Worm (Caenorhabditis elegans) whole organism, dauer: ENCODE results near the gene C10A4.10.
"Not testable (repeated sequence)": the region's sequence is repeated elsewhere in the genome, so short reads cannot be mapped to it uniquely, and the experiment has no call there.

ENCODE experiments used
- unc-62 ChIP-seq: sonication (generic microtip); optimal IDR thresholded peaks from 2 replicates; lab custom pipeline; 2017; ENCODE audit warnings: missing biosample characterization, missing genetic modification reagents, missing genetic modification characterization

The C10A4.10 gene

ce11 chrX:7398584-7398983 is at the start of gene C10A4.10:
TSS of gene C10A4.10 (plus strand) at chrX:7398884.
- no peak for TF ChIP-seq unc-62 (GFP tag; lab: Kevin White, UChicago)

DNA sequence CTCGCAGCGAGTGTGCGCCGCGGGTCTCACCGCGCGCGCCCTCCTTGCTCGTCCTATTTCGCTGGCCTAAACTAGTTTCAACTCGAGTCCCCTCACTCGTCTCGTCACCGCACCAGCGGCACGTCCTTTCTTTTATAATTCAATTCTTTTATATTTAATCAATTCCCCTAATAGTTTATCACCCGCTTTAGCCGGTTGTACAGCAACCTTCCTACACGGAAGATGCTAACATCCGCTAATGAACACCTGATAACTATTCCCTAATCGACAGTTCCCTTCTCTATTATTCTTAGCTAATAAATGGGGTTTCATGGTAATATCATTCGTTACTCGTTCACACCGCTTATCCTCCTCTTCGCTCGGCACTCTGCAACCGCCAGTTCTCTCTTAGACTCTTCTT is 33.4 kb upstream of the C10A4.10 start, which contains the start of gene C56G3.2:
C56G3.2 (plus strand) TSS at position 301 of the 400 bp plus-strand sequence.
- not testable (repeated sequence) for TF ChIP-seq unc-62 (GFP tag; lab: Kevin White, UChicago)

- no peak for TF ChIP-seq unc-62 (GFP tag; lab: Kevin White, UChicago)
Measured at ce11 chrX:7369770-7370169, 28.9 kb upstream of the C10A4.10 start.

- TF ChIP-seq unc-62 (GFP tag; lab: Kevin White, UChicago): no peak
Measured at ce11 chrX:7371945-7372344, 26.7 kb upstream of the C10A4.10 start.

- no peak for TF ChIP-seq unc-62 (GFP tag; lab: Kevin White, UChicago)
Measured at ce11 chrX:7376941-7377340, 21.7 kb upstream of the C10A4.10 start, which contains the start of gene npr-8. TSS of gene npr-8 (plus strand) at chrX:7377302.

DNA sequence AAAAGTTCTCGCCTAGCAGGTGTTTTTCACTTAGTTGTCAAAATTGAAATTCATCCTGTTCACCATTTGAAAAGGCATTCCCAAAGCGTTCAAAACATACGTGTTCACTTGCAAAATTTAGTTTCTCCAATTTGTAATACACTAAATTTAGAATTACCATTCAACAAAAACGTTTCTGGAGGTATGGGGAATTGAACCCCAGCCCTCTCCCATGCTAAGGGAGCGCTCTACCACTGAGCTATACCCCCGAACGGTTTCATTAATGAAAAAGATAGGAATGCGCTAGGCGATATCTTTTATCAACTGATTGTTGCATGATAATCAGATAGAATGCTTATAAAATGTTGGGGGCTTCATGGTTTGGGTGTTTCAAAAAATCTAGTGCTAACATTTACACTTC is 20.1 kb upstream of the C10A4.10 start:
- no peak for TF ChIP-seq unc-62 (GFP tag; lab: Kevin White, UChicago)

ce11 chrX:7390270-7390669 is 8.4 kb upstream of the C10A4.10 start, which contains the start of gene C10A4.6:
TSS of gene C10A4.6 (plus strand) at chrX:7390570.
- TF ChIP-seq unc-62 (GFP tag; lab: Kevin White, UChicago): no peak

DNA sequence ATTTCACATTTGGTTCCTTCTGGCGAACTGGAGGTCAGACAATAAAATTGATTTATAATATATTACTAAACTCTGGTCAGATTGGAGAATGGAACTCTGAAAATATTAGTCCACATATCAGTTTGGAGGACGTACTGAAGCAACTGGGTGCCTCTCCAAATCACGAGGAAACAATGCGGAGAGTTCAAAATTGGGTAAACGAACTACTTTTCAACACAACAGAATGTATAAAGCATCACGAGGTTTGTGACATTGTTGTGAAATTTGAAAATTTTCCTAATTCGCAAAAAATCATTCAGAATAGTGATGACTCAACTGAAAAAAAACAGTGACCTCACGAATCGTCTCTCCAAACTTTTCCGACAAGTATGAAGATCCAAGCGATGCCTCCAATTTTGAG is 5.5 kb upstream of the C10A4.10 start, which contains the start of gene gad-2:
gad-2 (plus strand) TSS at position 301 of the 400 bp plus-strand sequence.
- no peak for TF ChIP-seq unc-62 (GFP tag; lab: Kevin White, UChicago)

- TF ChIP-seq unc-62 (GFP tag; lab: Kevin White, UChicago): no peak
Measured at ce11 chrX:7397935-7398334, 749 bp upstream of the C10A4.10 start, which contains the start of gene C10A4.13. TSS of gene C10A4.13 (minus strand) at chrX:7398035.

- TF ChIP-seq unc-62 (GFP tag; lab: Kevin White, UChicago): no peak
Measured at ce11 chrX:7400788-7401187, 2.1 kb downstream of the C10A4.10 start, which contains the start of gene C10A4.4. TSS of gene C10A4.4 (plus strand) at chrX:7401088.

DNA sequence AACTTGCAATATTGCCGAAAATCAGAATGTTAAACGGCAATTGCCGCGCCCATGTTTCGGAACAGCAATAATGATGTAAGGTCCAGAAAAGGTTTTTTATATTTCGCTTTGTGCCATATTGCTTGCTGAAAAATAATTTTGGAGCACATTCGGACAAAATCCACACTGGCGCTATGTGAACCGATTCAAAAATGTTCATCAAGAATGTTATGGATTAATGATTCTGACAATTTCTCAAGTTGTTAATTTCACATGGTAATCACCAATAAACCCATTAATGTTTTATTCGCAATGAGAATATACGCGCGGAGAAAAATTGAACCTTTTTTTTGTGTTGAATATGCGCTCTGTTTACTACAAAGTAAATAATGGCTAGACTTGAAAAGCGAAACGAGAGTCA is 5.9 kb downstream of the C10A4.10 start:
- TF ChIP-seq unc-62 (GFP tag; lab: Kevin White, UChicago): no peak

DNA sequence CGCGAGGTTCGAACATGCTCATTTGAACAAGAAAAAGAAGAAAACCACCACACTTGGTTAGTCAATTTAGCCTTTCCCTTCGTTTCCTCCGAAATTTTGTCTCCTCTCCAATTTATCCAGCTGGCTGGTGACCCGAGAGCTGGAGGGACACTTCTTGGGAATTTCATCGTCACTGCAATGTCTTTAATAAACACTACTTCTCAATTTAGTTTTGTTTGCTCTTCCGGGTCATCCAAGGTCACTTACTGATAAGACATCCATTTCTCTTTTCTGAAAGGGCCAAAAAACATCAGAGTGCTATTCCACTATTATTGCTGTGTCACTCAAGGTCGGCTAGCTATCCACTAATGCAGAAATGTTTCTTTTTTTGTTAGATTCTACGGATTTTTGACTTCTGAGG is 6.7 kb downstream of the C10A4.10 start, which contains the start of gene C10A4.3:
C10A4.3 (plus strand) TSS at position 301 of the 400 bp plus-strand sequence.
- TF ChIP-seq unc-62 (GFP tag; lab: Kevin White, UChicago): no peak

- no peak for TF ChIP-seq unc-62 (GFP tag; lab: Kevin White, UChicago)
Measured at ce11 chrX:7407749-7408148, 9.1 kb downstream of the C10A4.10 start.

DNA sequence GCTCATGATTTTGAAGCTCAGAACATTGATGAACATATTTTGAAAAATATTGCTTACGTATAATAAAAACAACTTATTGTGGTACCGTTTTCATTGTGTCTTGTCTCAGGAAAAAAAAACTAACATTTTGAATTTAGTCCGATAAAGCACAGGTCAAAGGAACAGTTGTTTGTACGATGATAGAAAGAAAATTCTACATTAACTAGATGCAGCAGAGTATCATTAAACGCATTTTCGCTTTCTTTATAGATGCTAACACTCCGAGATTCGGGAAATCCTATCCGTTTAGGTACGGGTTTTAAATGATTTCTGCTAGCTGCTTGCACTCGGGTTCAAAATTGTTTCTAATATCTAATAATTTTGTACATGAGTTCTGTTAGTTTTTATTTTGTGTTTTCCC is 10.3 kb downstream of the C10A4.10 start:
- TF ChIP-seq unc-62 (GFP tag; lab: Kevin White, UChicago): no peak

DNA sequence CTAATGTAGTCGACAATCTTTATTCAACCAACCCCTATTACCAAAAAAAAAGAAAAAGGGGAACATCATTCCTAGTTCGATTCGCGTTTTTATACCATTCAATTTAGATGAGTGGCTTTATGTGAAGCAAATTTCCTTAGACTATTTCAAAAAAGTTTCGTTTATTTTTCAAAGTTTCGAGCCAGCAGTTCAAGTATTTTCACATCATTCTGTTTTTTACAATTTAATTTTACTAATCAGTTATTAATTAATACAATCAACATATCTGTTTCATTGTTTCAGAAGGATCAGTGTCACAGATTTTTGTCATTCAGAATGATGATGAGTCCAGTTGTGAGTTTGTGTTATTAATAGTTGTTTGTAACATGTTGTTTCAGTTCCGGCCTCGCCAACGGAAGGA is 11.3 kb downstream of the C10A4.10 start, which contains the start of gene C10A4.2:
C10A4.2 (plus strand) TSS at position 301 of the 400 bp plus-strand sequence.
- TF ChIP-seq unc-62 (GFP tag; lab: Kevin White, UChicago): no peak

DNA sequence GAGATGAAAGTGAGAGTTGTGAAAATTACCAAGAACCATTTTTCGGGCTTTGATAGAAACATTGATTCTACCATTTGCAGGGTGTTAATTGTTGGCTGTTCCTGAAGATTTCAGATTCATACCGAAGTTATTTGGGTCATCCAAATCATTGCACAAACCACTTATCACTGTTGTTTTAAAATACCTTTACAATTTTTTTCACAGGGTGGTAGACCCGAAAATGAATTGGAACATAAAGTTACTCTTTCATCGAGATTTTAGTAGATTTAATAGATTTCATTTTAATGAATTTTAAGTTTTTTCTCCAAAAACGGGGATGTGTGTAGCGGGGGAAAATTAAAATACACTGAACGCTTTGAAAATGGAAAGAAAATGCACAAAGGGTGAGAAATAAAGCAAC is 16.7 kb downstream of the C10A4.10 start, which contains the start of gene C10A4.7:
C10A4.7 (minus strand) TSS at position 101 of the 400 bp plus-strand sequence.
- TF ChIP-seq unc-62 (GFP tag; lab: Kevin White, UChicago): no peak

DNA sequence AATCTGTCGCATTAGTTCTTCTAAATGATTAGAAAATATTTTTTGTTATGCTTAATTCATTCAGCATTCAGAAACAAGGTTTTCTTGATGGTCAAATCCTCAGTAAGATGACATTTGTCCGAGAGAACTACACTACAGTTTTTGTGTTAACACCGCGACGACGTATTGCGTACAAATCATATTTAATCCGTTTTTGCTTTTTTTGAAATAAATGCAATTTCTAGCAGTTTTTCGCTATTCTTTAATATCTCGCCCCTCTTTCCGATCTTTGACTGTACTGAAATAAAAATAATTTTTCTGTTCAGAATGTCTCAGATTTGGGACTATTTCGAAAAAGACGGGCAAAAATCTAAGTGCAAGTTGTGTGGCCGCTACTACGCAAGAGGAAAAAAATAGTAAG is 17.4 kb downstream of the C10A4.10 start, which contains the start of gene C10A4.1:
C10A4.1 (plus strand) TSS at position 301 of the 400 bp plus-strand sequence.
- no peak for TF ChIP-seq unc-62 (GFP tag; lab: Kevin White, UChicago)
